Worm (Caenorhabditis elegans) whole organism, L1 larva: ENCODE data around the gene mboa-4.

Experiments used
- aly-2 ChIP-seq: fragments of 150-350 bp; optimal IDR thresholded peaks from 2 replicates; lab custom pipeline; 2014; ENCODE audit warnings: missing biosample characterization, missing genetic modification characterization
- ceh-82 ChIP-seq, 3 experiments: fragments of 150-350 bp in 1 of 3; sonication (generic microtip) in 2 of 3; optimal IDR thresholded peaks; 2 replicates each; lab custom pipeline; 2014 to 2017; ENCODE audit warnings: missing biosample characterization in 3 of 3, missing genetic modification characterization in 3 of 3
- dpl-1 ChIP-seq, 3 experiments: fragments of 150-350 bp in 2 of 3; sonication (generic microtip) in 1 of 3; optimal IDR thresholded peaks; 2 replicates each; lab custom pipeline; 2014 to 2017; ENCODE audit warnings: missing biosample characterization in 3 of 3, missing genetic modification characterization in 3 of 3, missing genetic modification reagents in 3 of 3
- efl-1 ChIP-seq, 4 experiments: fragments of 150-350 bp; optimal IDR thresholded peaks in 3 of 4; peaks in 1 of 4; 1 replicate in 1 of 4; 2 replicates in 3 of 4; lab custom pipeline; 2014; ENCODE audit warnings: missing biosample characterization in 2 of 4, missing genetic modification characterization in 2 of 4, missing genetic modification reagents in 2 of 4
- fos-1 ChIP-seq: fragments of 150-350 bp; optimal IDR thresholded peaks from 2 replicates; lab custom pipeline; 2014; ENCODE audit warnings: missing biosample characterization, missing genetic modification characterization
- hpl-2 ChIP-seq: fragments of 150-350 bp; optimal IDR thresholded peaks from 2 replicates; lab custom pipeline; 2014; ENCODE audit warnings: missing biosample characterization, missing genetic modification reagents, missing genetic modification characterization
- irx-1 ChIP-seq: sonication (generic microtip); optimal IDR thresholded peaks from 2 replicates; lab custom pipeline; 2016; ENCODE audit warnings: missing genetic modification characterization, missing compliant biosample characterization
- isw-1 ChIP-seq: fragments of 200-800 bp; sonication (Bioruptor generic); IDR thresholded peaks from 2 replicates; pipeline ENCODE4 v1.3.6; 2022; ENCODE audit warnings: missing genetic modification characterization, missing compliant biosample characterization
- jun-1 ChIP-seq: fragments of 150-350 bp; optimal IDR thresholded peaks from 2 replicates; lab custom pipeline; 2014; ENCODE audit warnings: missing biosample characterization, missing genetic modification reagents, missing genetic modification characterization
- lin-15B ChIP-seq: fragments of 150-350 bp; sonication (generic microtip); optimal IDR thresholded peaks from 3 replicates; lab custom pipeline; 2014; ENCODE audit warnings: missing biosample characterization, missing genetic modification characterization
- lsy-2 ChIP-seq, 2 experiments: fragments of 150-350 bp; optimal IDR thresholded peaks; 2 replicates each; lab custom pipeline; 2014; ENCODE audit warnings: missing biosample characterization in 2 of 2, missing genetic modification characterization in 2 of 2
- mdl-1 ChIP-seq, 2 experiments: fragments of 150-350 bp; optimal IDR thresholded peaks; 2 replicates each; lab custom pipeline; 2014 to 2017; ENCODE audit warnings: missing biosample characterization in 2 of 2, missing genetic modification characterization in 2 of 2, inconsistent platforms in 1 of 2
- mef-2 ChIP-seq: fragments of 150-350 bp; optimal IDR thresholded peaks from 2 replicates; lab custom pipeline; 2014; ENCODE audit warnings: missing biosample characterization, missing genetic modification characterization
- nhr-11 ChIP-seq: fragments of 150-350 bp; optimal IDR thresholded peaks from 2 replicates; lab custom pipeline; 2014; ENCODE audit warnings: missing biosample characterization, missing genetic modification characterization
- nhr-19 ChIP-seq: fragments of 200-800 bp; sonication (Bioruptor generic); conservative IDR thresholded peaks from 2 replicates; pipeline ENCODE4 v1.3.6; 2022; ENCODE audit warnings: missing genetic modification characterization, missing compliant biosample characterization
- nhr-47 ChIP-seq: sonication (generic microtip); optimal IDR thresholded peaks from 2 replicates; lab custom pipeline; 2016; ENCODE audit warnings: mild to moderate bottlenecking, missing genetic modification characterization, moderate library complexity, missing compliant biosample characterization
- nhr-71 ChIP-seq: sonication (generic microtip); optimal IDR thresholded peaks from 2 replicates; lab custom pipeline; 2016; ENCODE audit warnings: mild to moderate bottlenecking, missing genetic modification characterization, moderate library complexity, missing compliant biosample characterization
- nhr-76 ChIP-seq: sonication (generic microtip); optimal IDR thresholded peaks from 2 replicates; lab custom pipeline; 2017; ENCODE audit warnings: missing biosample characterization, missing genetic modification characterization
- pqm-1 ChIP-seq: sonication (generic microtip); optimal IDR thresholded peaks from 3 replicates; lab custom pipeline; 2017; ENCODE audit warnings: missing biosample characterization, missing genetic modification characterization
- swsn-7 ChIP-seq: sonication (generic microtip); optimal IDR thresholded peaks from 2 replicates; lab custom pipeline; 2016; ENCODE audit warnings: missing genetic modification characterization, missing compliant biosample characterization
- tbx-2 ChIP-seq: sonication (generic microtip); optimal IDR thresholded peaks from 2 replicates; lab custom pipeline; 2016; ENCODE audit warnings: missing genetic modification characterization, missing compliant biosample characterization
- unc-62 ChIP-seq: fragments of 150-350 bp; optimal IDR thresholded peaks from 2 replicates; lab custom pipeline; 2014; ENCODE audit warnings: missing biosample characterization, missing genetic modification reagents, missing genetic modification characterization
- ztf-4 ChIP-seq: fragments of 150-350 bp; optimal IDR thresholded peaks from 2 replicates; lab custom pipeline; 2014; ENCODE audit warnings: missing biosample characterization, missing genetic modification characterization

mboa-4 gene

ce11 chrIV:11110995-11111619 is 48.7 kb downstream of the mboa-4 start, which contains the start of gene rps-5 (continued):
- TF ChIP-seq tbx-2 (tag; lab: Kevin White, UChicago) (peak; percentile 59), jun-1 (tag; lab: Kevin White, UChicago) (peak; percentile 43), pqm-1 (tag; lab: Kevin White, UChicago) (no peak), unc-62 (GFP tag; lab: Kevin White, UChicago) (no peak), lin-15B (peak; percentile 25)

- TF ChIP-seq nhr-76 (tag; lab: Kevin White, UChicago), result no peak
- TF ChIP-seq nhr-11 (tag; lab: Kevin White, UChicago), result no peak
- TF ChIP-seq jun-1 (tag; lab: Kevin White, UChicago), result no peak
- TF ChIP-seq mdl-1 (tag; optimal IDR thresholded peaks at IDR 0.05; lab: Kevin White, UChicago), result no peak
- TF ChIP-seq ztf-4 (tag; lab: Kevin White, UChicago), result no peak
- TF ChIP-seq swsn-7 (tag; lab: Kevin White, UChicago), result no peak
- no peak for TF ChIP-seq irx-1 (tag; lab: Kevin White, UChicago)
- TF ChIP-seq fos-1, result peak; percentile 27
- TF ChIP-seq tbx-2 (tag; lab: Kevin White, UChicago), result no peak
- no peak for TF ChIP-seq dpl-1 (GFP tag; optimal IDR thresholded peaks at IDR 0.05; lab: Kevin White, UChicago)
- 0 out of 2 replicates have a peak, but pooled peaks have one; percentile 6 for TF ChIP-seq nhr-19 (GFP tag; lab: Robert Waterston, UW)
- TF ChIP-seq aly-2 (tag; lab: Kevin White, UChicago), result peak; percentile 7
- no peak for TF ChIP-seq ceh-82 (tag; optimal IDR thresholded peaks at IDR 0.05; lab: Kevin White, UChicago)
- no peak for TF ChIP-seq efl-1 (optimal IDR thresholded peaks at IDR 0.05; lab: Kevin White, UChicago)
- TF ChIP-seq efl-1 (GFP tag; optimal IDR thresholded peaks at IDR 0.05 in 1 of 2; lab: Kevin White, UChicago), result no peak
- TF ChIP-seq mef-2 (tag; lab: Kevin White, UChicago), result no peak
- TF ChIP-seq isw-1 (GFP tag; lab: Robert Waterston, UW), result no peak
- TF ChIP-seq lsy-2 (tag; optimal IDR thresholded peaks at IDR 0.05; lab: Kevin White, UChicago), result peak in 1 of 2 experiments; percentile 37
- TF ChIP-seq nhr-71, result peak; percentile 12
- TF ChIP-seq hpl-2 (GFP tag; lab: Kevin White, UChicago), result no peak
- TF ChIP-seq nhr-47 (tag; lab: Kevin White, UChicago), result no peak
Observed at ce11 chrIV:11109771-11110170, 50.0 kb downstream of the mboa-4 start, which contains the start of gene pigk-1. TSS of gene pigk-1 (minus strand) at chrIV:11110018.
